Worm (Caenorhabditis elegans) whole organism, midembryonic: Measurements from ENCODE around the gene C29E4.17.

Experiments
- T22C8.4 ChIP-seq: fragments of 200-800 bp; sonication (Bioruptor generic); IDR thresholded peaks from 2 replicates; pipeline ENCODE4 v1.3.6; 2022; ENCODE audit warnings: missing genetic modification characterization, missing compliant biosample characterization
- cog-1 ChIP-seq: sonication (generic microtip); optimal IDR thresholded peaks from 2 replicates; lab custom pipeline; 2016; ENCODE audit warnings: missing genetic modification characterization, missing compliant biosample characterization
- flt-1 ChIP-seq: fragments of 200-800 bp; sonication (Bioruptor generic); IDR thresholded peaks from 2 replicates; pipeline ENCODE4 v1.3.6; 2022; ENCODE audit warnings: missing genetic modification characterization, missing compliant biosample characterization
- klf-2 ChIP-seq: fragments of 200-800 bp; sonication (Bioruptor generic); conservative IDR thresholded peaks from 2 replicates; pipeline ENCODE4 v1.3.6; 2022; ENCODE audit warnings: missing genetic modification reagents, missing genetic modification characterization, missing compliant biosample characterization
- ref-1 ChIP-seq: fragments of 200-800 bp; sonication (Bioruptor generic); conservative IDR thresholded peaks from 2 replicates; pipeline ENCODE4 v1.3.6; 2022; ENCODE audit warnings: missing genetic modification reagents, missing genetic modification characterization, missing compliant biosample characterization
- tab-1 ChIP-seq: fragments of 200-800 bp; sonication (Bioruptor generic); IDR thresholded peaks from 2 replicates; pipeline ENCODE4 v1.3.6; 2022; ENCODE audit warnings: missing genetic modification characterization, missing compliant biosample characterization
- ztf-23 ChIP-seq: fragments of 200-800 bp; sonication (Bioruptor generic); IDR thresholded peaks from 2 replicates; pipeline ENCODE4 v1.3.6; 2022; ENCODE audit warnings: missing genetic modification reagents, missing genetic modification characterization, missing compliant biosample characterization
- ztf-29 ChIP-seq: fragments of 200-800 bp; sonication (Bioruptor generic); IDR thresholded peaks from 2 replicates; pipeline ENCODE4 v1.3.6; 2022; ENCODE audit warnings: missing genetic modification reagents, missing genetic modification characterization, missing compliant biosample characterization

DNA sequence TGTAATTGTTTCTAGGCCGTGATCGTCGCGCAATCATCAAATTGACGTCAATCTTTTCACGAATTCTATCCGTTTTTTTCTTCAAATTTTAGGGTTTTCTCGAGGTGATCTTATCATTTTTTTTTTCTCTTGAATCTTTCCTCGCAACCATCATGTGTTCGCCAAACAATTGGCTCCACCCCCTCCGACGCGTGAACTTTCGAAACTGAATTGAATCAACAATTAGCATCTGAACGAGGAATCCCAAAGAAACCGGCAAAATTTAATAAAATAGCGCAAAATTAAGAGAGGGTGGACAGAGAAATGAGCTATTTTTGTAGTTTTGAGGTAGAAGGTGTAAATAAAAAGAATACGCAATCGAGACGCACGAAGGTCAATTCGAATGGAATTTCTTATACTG is 49.5 kb upstream of the C29E4.17 start:
- TF ChIP-seq ztf-29 (GFP tag; lab: Robert Waterston, UW) (no peak), cog-1 (tag; lab: Kevin White, UChicago) (no peak), tab-1 (GFP tag; lab: Robert Waterston, UW) (no peak), ref-1 (GFP tag; lab: Robert Waterston, UW) (no peak), klf-2 (GFP tag; lab: Robert Waterston, UW) (no peak), T22C8.4 (GFP tag; lab: Robert Waterston, UW) (no peak), ztf-23 (GFP tag; lab: Robert Waterston, UW) (no peak), flt-1 (GFP tag; lab: Robert Waterston, UW) (no peak)
